Worm (Caenorhabditis elegans) whole organism, late embryonic: ENCODE data around the gene pad-2.

Experiments
- C38D4.7 ChIP-seq: fragments of 200-800 bp; sonication (Bioruptor generic); optimal IDR thresholded peaks from 2 replicates; lab custom pipeline; 2018; ENCODE audit warnings: mild to moderate bottlenecking, missing genetic modification characterization, moderate library complexity, missing compliant biosample characterization
- ama-1 ChIP-seq: fragments of 150-350 bp; optimal IDR thresholded peaks from 2 replicates; lab custom pipeline; 2014
- ceh-34 ChIP-seq: sonication (generic microtip); optimal IDR thresholded peaks from 2 replicates; lab custom pipeline; 2016; ENCODE audit warnings: mild to moderate bottlenecking, missing genetic modification characterization, missing compliant biosample characterization
- ets-4 ChIP-seq: sonication (generic microtip); optimal IDR thresholded peaks from 2 replicates; lab custom pipeline; 2016; ENCODE audit warnings: missing genetic modification characterization, missing compliant biosample characterization
- eyg-1 ChIP-seq: sonication (generic microtip); optimal IDR thresholded peaks from 2 replicates; lab custom pipeline; 2016; ENCODE audit warnings: missing genotype, missing genetic modification characterization, missing compliant biosample characterization
- hlh-30 ChIP-seq: sonication (generic microtip); optimal IDR thresholded peaks from 2 replicates; lab custom pipeline; 2017; ENCODE audit warnings: antibody characterized with exemption, missing genetic modification characterization, missing compliant biosample characterization; ENCODE audit not compliant: insufficient read depth
- ref-2 ChIP-seq: sonication (generic microtip); optimal IDR thresholded peaks from 2 replicates; lab custom pipeline; 2016; ENCODE audit warnings: missing genetic modification characterization, missing compliant biosample characterization
- syd-9 ChIP-seq: sonication (generic microtip); optimal IDR thresholded peaks from 2 replicates; lab custom pipeline; 2016; ENCODE audit warnings: mild to moderate bottlenecking, missing genetic modification characterization, moderate library complexity, missing compliant biosample characterization
- unc-86 ChIP-seq: sonication (generic microtip); optimal IDR thresholded peaks from 2 replicates; lab custom pipeline; 2016; ENCODE audit warnings: missing genetic modification characterization, missing compliant biosample characterization

- TF ChIP-seq ceh-34 = no peak
- no peak for TF ChIP-seq C38D4.7 (GFP tag; lab: Kevin White, UChicago)
- no peak for TF ChIP-seq ama-1 (lab: Kevin White, UChicago)
- no peak for TF ChIP-seq ref-2 (tag; lab: Kevin White, UChicago)
- TF ChIP-seq eyg-1 (tag; lab: Kevin White, UChicago) = no peak
- no peak for TF ChIP-seq syd-9
- TF ChIP-seq unc-86 (tag; lab: Kevin White, UChicago) = no peak
- no peak for TF ChIP-seq hlh-30 (tag; lab: Kevin White, UChicago)
- no peak for TF ChIP-seq ets-4
These were observed at the start of gene pad-2 for ce11 chrIII:10278826-10279225.
